Fruit fly (Drosophila melanogaster) whole organism, embryonic: ENCODE measurements around the gene Tango5.

ENCODE experiments used
- BEAF-32 ChIP-seq: fragments of 200-800 bp; sonication (Bioruptor generic); optimal IDR thresholded peaks from 3 replicates; lab custom pipeline; 2017; ENCODE audit warnings: missing biosample characterization, missing genetic modification characterization, mild to moderate bottlenecking, moderate library complexity, missing genetic modification reagents
- CG10209 ChIP-seq: fragments of 200-800 bp; sonication (Bioruptor generic); optimal IDR thresholded peaks from 3 replicates; lab custom pipeline; 2017; ENCODE audit warnings: missing biosample characterization, mild to moderate bottlenecking, missing genetic modification characterization, missing genetic modification reagents
- CG11093 ChIP-seq: fragments of 200-800 bp; sonication (Bioruptor generic); IDR thresholded peaks from 3 replicates; pipeline ENCODE4 v1.3.6; 2022; ENCODE audit warnings: missing biosample characterization, missing genetic modification characterization
- CG11504 ChIP-seq: fragments of 200-800 bp; sonication (Bioruptor generic); optimal IDR thresholded peaks from 3 replicates; lab custom pipeline; 2019; ENCODE audit warnings: missing biosample characterization, mild to moderate bottlenecking, missing genetic modification characterization, moderate library complexity
- CG12104 ChIP-seq: fragments of 200-800 bp; sonication (Bioruptor generic); optimal IDR thresholded peaks from 3 replicates; lab custom pipeline; 2016; ENCODE audit warnings: missing biosample characterization, missing genetic modification characterization
- CG15696 ChIP-seq: fragments of 200-800 bp; sonication (Bioruptor generic); optimal IDR thresholded peaks from 2 replicates; lab custom pipeline; 2019; ENCODE audit warnings: missing biosample characterization, mild to moderate bottlenecking, missing genetic modification characterization, moderate library complexity
- CG18011 ChIP-seq: fragments of 200-800 bp; sonication (Bioruptor generic); optimal IDR thresholded peaks from 2 replicates; lab custom pipeline; 2017; ENCODE audit warnings: missing biosample characterization, missing genetic modification characterization, mild to moderate bottlenecking, moderate library complexity, missing genotype
- CG3065 ChIP-seq: fragments of 200-800 bp; sonication (Bioruptor generic); optimal IDR thresholded peaks from 2 replicates; lab custom pipeline; 2016; ENCODE audit warnings: missing biosample characterization, missing genetic modification characterization
- CG6689 ChIP-seq: fragments of 200-800 bp; sonication (Bioruptor generic); IDR thresholded peaks from 2 replicates; pipeline ENCODE4 v1.3.6; 2022; ENCODE audit warnings: missing biosample characterization, missing genetic modification characterization
- Camta ChIP-seq: fragments of 200-800 bp; sonication (Bioruptor generic); optimal IDR thresholded peaks from 2 replicates; lab custom pipeline; 2016; ENCODE audit warnings: missing biosample characterization, missing genetic modification characterization
- CkIIα-i1 ChIP-seq: fragments of 200-800 bp; sonication (Bioruptor generic); IDR thresholded peaks from 2 replicates; pipeline ENCODE4 v1.3.6; 2022; ENCODE audit warnings: missing biosample characterization, missing genetic modification characterization
- Dp ChIP-seq: fragments of 200-800 bp; sonication (Bioruptor generic); optimal IDR thresholded peaks from 2 replicates; lab custom pipeline; 2018; ENCODE audit warnings: missing biosample characterization, mild to moderate bottlenecking, missing genetic modification characterization, moderate library complexity
- ERR ChIP-seq: fragments of 200-800 bp; sonication (Bioruptor generic); optimal IDR thresholded peaks from 2 replicates; lab custom pipeline; 2016; ENCODE audit warnings: missing biosample characterization, missing genetic modification characterization
- HLH3B ChIP-seq: fragments of 200-800 bp; sonication (Bioruptor generic); IDR thresholded peaks from 2 replicates; pipeline ENCODE4 v1.3.6; 2022; ENCODE audit warnings: missing biosample characterization, missing genetic modification characterization
- HmgZ ChIP-seq: fragments of 200-800 bp; sonication (Bioruptor generic); optimal IDR thresholded peaks from 2 replicates; lab custom pipeline; 2018; ENCODE audit warnings: missing biosample characterization, mild to moderate bottlenecking, missing genetic modification characterization
- Hr39 ChIP-seq: fragments of >200 bp; optimal IDR thresholded peaks from 2 replicates; lab custom pipeline; 2017
- MTF-1 ChIP-seq: fragments of 200-800 bp; sonication (Bioruptor generic); optimal IDR thresholded peaks from 2 replicates; lab custom pipeline; 2018; ENCODE audit warnings: missing biosample characterization, mild to moderate bottlenecking, missing genetic modification characterization, borderline replicate concordance
- Meics ChIP-seq: fragments of 200-800 bp; sonication (Bioruptor generic); optimal IDR thresholded peaks from 2 replicates; lab custom pipeline; 2017; ENCODE audit warnings: missing biosample characterization, mild to moderate bottlenecking, missing genetic modification characterization
- NC2β ChIP-seq: fragments of 200-800 bp; sonication (Bioruptor generic); optimal IDR thresholded peaks from 2 replicates; lab custom pipeline; 2016; ENCODE audit warnings: missing biosample characterization, missing genetic modification characterization
- NfI ChIP-seq: fragments of 200-800 bp; sonication (Bioruptor generic); optimal IDR thresholded peaks from 3 replicates; lab custom pipeline; 2018; ENCODE audit warnings: missing biosample characterization, mild to moderate bottlenecking, missing genetic modification characterization, moderate library complexity
- Ptx1 ChIP-seq: fragments of 200-800 bp; sonication (Bioruptor generic); IDR thresholded peaks from 2 replicates; pipeline ENCODE4 v1.3.6; 2022; ENCODE audit warnings: missing biosample characterization, missing genetic modification characterization
- Side ChIP-seq: fragments of 200-800 bp; sonication (Bioruptor generic); optimal IDR thresholded peaks from 2 replicates; lab custom pipeline; 2016; ENCODE audit warnings: missing biosample characterization, missing genetic modification characterization
- Sry-β ChIP-seq: fragments of 200-800 bp; sonication (Bioruptor generic); optimal IDR thresholded peaks from 2 replicates; lab custom pipeline; 2018; ENCODE audit warnings: missing biosample characterization, mild to moderate bottlenecking, missing genetic modification characterization, moderate library complexity
- Trl ChIP-seq, 3 experiments: fragments of >200 bp in 2 of 3; fragments of 200-800 bp in 1 of 3; sonication (Bioruptor generic) in 1 of 3; optimal IDR thresholded peaks; 2 replicates in 1 of 3; 3 replicates in 2 of 3; lab custom pipeline; 2016 to 2017; ENCODE audit warnings: missing biosample characterization in 1 of 3, missing genetic modification characterization in 1 of 3
- abd-A ChIP-seq: fragments of 200-800 bp; sonication (Bioruptor generic); optimal IDR thresholded peaks from 3 replicates; lab custom pipeline; 2019; ENCODE audit warnings: missing biosample characterization, mild to moderate bottlenecking, missing genetic modification characterization, moderate library complexity
- az2 ChIP-seq: fragments of 200-800 bp; sonication (Bioruptor generic); optimal IDR thresholded peaks from 3 replicates; lab custom pipeline; 2016; ENCODE audit warnings: missing biosample characterization, missing genetic modification characterization
- bbx ChIP-seq: fragments of 200-800 bp; sonication (Bioruptor generic); IDR thresholded peaks from 2 replicates; pipeline ENCODE4 v1.3.6; 2022; ENCODE audit warnings: missing biosample characterization, missing genetic modification characterization; ENCODE audit not compliant: partially characterized antibody
- br ChIP-seq: fragments of >200 bp; optimal IDR thresholded peaks from 2 replicates; lab custom pipeline; 2017
- bsh ChIP-seq, 2 experiments: fragments of 200-800 bp; sonication (Bioruptor generic); optimal IDR thresholded peaks; 2 replicates each; lab custom pipeline; 2017 to 2018; ENCODE audit warnings: mild to moderate bottlenecking in 2 of 2, missing biosample characterization in 2 of 2, missing genetic modification characterization in 2 of 2, moderate library complexity in 1 of 2
- cad ChIP-seq: fragments of >200 bp; optimal IDR thresholded peaks from 2 replicates; lab custom pipeline; 2017; ENCODE audit warnings: missing biosample characterization, missing genetic modification characterization
- croc ChIP-seq: fragments of 200-800 bp; sonication (Bioruptor generic); conservative IDR thresholded peaks from 3 replicates; pipeline ENCODE4 v1.3.6; 2022; ENCODE audit warnings: missing biosample characterization, missing genetic modification characterization
- crol ChIP-seq: fragments of 200-800 bp; sonication (Bioruptor generic); IDR thresholded peaks from 2 replicates; pipeline ENCODE4 v1.3.6; 2022; ENCODE audit warnings: missing biosample characterization, missing genetic modification characterization
- fd3F ChIP-seq: fragments of 200-800 bp; sonication (Bioruptor generic); optimal IDR thresholded peaks from 2 replicates; lab custom pipeline; 2018; ENCODE audit warnings: missing biosample characterization, mild to moderate bottlenecking, missing genetic modification characterization, moderate library complexity
- gem ChIP-seq: fragments of 200-800 bp; sonication (Bioruptor generic); optimal IDR thresholded peaks from 2 replicates; lab custom pipeline; 2019; ENCODE audit warnings: missing biosample characterization, mild to moderate bottlenecking, missing genetic modification characterization, moderate library complexity
- gfzf ChIP-seq: fragments of 200-800 bp; sonication (Bioruptor generic); optimal IDR thresholded peaks from 2 replicates; lab custom pipeline; 2016; ENCODE audit warnings: missing biosample characterization, mild to moderate bottlenecking, missing genetic modification characterization, moderate library complexity
- hb ChIP-seq: fragments of 200-800 bp; sonication (Bioruptor generic); IDR thresholded peaks from 3 replicates; pipeline ENCODE4 v1.3.6; 2022; ENCODE audit warnings: missing biosample characterization, missing genetic modification characterization; ENCODE audit not compliant: partially characterized antibody
- kni ChIP-seq: fragments of 200-800 bp; sonication (Bioruptor generic); optimal IDR thresholded peaks from 3 replicates; lab custom pipeline; 2017; ENCODE audit warnings: mild to moderate bottlenecking, missing biosample characterization, missing genetic modification reagents, missing genetic modification characterization
- lbe ChIP-seq: fragments of 200-800 bp; sonication (Bioruptor generic); optimal IDR thresholded peaks from 2 replicates; lab custom pipeline; 2016; ENCODE audit warnings: missing biosample characterization, mild to moderate bottlenecking, missing genetic modification characterization
- nerfin-1 ChIP-seq: fragments of 200-800 bp; sonication (Bioruptor generic); optimal IDR thresholded peaks from 3 replicates; lab custom pipeline; 2019; ENCODE audit warnings: missing biosample characterization, mild to moderate bottlenecking, missing genetic modification characterization, moderate library complexity
- nom ChIP-seq: fragments of 200-800 bp; sonication (Bioruptor generic); optimal IDR thresholded peaks from 2 replicates; lab custom pipeline; 2017; ENCODE audit warnings: missing biosample characterization, missing genetic modification characterization, mild to moderate bottlenecking, moderate library complexity, missing genetic modification reagents
- pnt ChIP-seq: fragments of 200-800 bp; sonication (Bioruptor generic); optimal IDR thresholded peaks from 3 replicates; lab custom pipeline; 2016; ENCODE audit warnings: missing biosample characterization, missing genetic modification characterization
- sim ChIP-seq: fragments of 200-800 bp; sonication (Bioruptor generic); IDR thresholded peaks from 2 replicates; pipeline ENCODE4 v1.3.6; 2022; ENCODE audit warnings: missing biosample characterization, missing genetic modification characterization
- slp2 ChIP-seq: fragments of 200-800 bp; sonication (Bioruptor generic); optimal IDR thresholded peaks from 2 replicates; lab custom pipeline; 2016; ENCODE audit warnings: missing biosample characterization, missing genetic modification characterization
- ssp ChIP-seq: fragments of 200-800 bp; sonication (Bioruptor generic); IDR thresholded peaks from 2 replicates; pipeline ENCODE4 v1.3.6; 2022; ENCODE audit warnings: missing biosample characterization, missing genetic modification characterization
- stwl ChIP-seq: fragments of 200-800 bp; sonication (Bioruptor generic); optimal IDR thresholded peaks from 3 replicates; lab custom pipeline; 2018; ENCODE audit warnings: missing biosample characterization, mild to moderate bottlenecking, missing genetic modification characterization, moderate library complexity
- wek ChIP-seq: fragments of 200-800 bp; sonication (Bioruptor generic); optimal IDR thresholded peaks from 3 replicates; lab custom pipeline; 2018; ENCODE audit warnings: missing biosample characterization, mild to moderate bottlenecking, missing genetic modification characterization, moderate library complexity
- wor ChIP-seq: fragments of 200-800 bp; sonication (Bioruptor generic); IDR thresholded peaks from 2 replicates; pipeline ENCODE4 v1.3.6; 2022; ENCODE audit warnings: missing biosample characterization, missing genetic modification characterization
- yki ChIP-seq: fragments of >200 bp; optimal IDR thresholded peaks from 3 replicates; lab custom pipeline; 2018
- zen ChIP-seq: fragments of 200-800 bp; sonication (Bioruptor generic); optimal IDR thresholded peaks from 3 replicates; lab custom pipeline; 2018; ENCODE audit warnings: missing biosample characterization, mild to moderate bottlenecking, missing genetic modification characterization, moderate library complexity

The Tango5 gene

dm6 chrX:10731357-10731756, 32.9 kb downstream of the Tango5 start (continued):
- TF ChIP-seq Trl (optimal IDR thresholded peaks at IDR 0.05; lab: Kevin White, UChicago): peak in 1 of 2 experiments; percentile 23
- no peak for TF ChIP-seq Trl (GFP tag; optimal IDR thresholded peaks at IDR 0.05; lab: Kevin White, UChicago)
- no peak for TF ChIP-seq az2 (GFP tag; lab: Kevin White, UChicago)
- no peak for TF ChIP-seq Side (GFP tag; lab: Kevin White, UChicago)
- TF ChIP-seq cad (GFP tag; lab: Kevin White, UChicago): peak; percentile 9
- peak; percentile 77 for TF ChIP-seq kni
- TF ChIP-seq abd-A (tag; lab: Kevin White, UChicago): peak; percentile 95
- peak; percentile 37 for TF ChIP-seq wek
- no peak for TF ChIP-seq HLH3B (GFP tag; lab: Robert Waterston, UW)
- no peak for TF ChIP-seq Dp
- no peak for TF ChIP-seq zen (tag; lab: Kevin White, UChicago)
- no peak for TF ChIP-seq nom
- no peak for TF ChIP-seq CG3065
- no peak for TF ChIP-seq ERR (GFP tag; lab: Kevin White, UChicago)
- TF ChIP-seq nerfin-1 (tag; lab: Kevin White, UChicago): peak; percentile 87
- no peak for TF ChIP-seq Sry-β
- TF ChIP-seq, all 482 proteins: peak for 16

- TF ChIP-seq wor (GFP tag; lab: Robert Waterston, UW) (no peak), Meics (GFP tag; lab: Kevin White, UChicago) (no peak), CG10209 (no peak), gfzf (GFP tag; lab: Kevin White, UChicago) (no peak), CG11504 (tag; lab: Kevin White, UChicago) (peak; percentile 97), ssp (GFP tag; lab: Robert Waterston, UW) (no peak), CG18011 (GFP tag; lab: Kevin White, UChicago) (no peak), NfI (no peak), CG15696 (tag; lab: Kevin White, UChicago) (no peak), Ptx1 (GFP tag; lab: Robert Waterston, UW) (no peak), CkIIα-i1 (GFP tag; lab: Robert Waterston, UW) (no peak), croc (GFP tag; lab: Robert Waterston, UW) (no peak), pnt (GFP tag; lab: Kevin White, UChicago) (no peak), yki (lab: Kevin White, UChicago) (no peak), crol (GFP tag; lab: Robert Waterston, UW) (peak; percentile 81), br (lab: Kevin White, UChicago) (no peak), CG11093 (GFP tag; lab: Robert Waterston, UW) (no peak), slp2 (GFP tag; lab: Kevin White, UChicago) (no peak), HmgZ (tag; lab: Kevin White, UChicago) (no peak), lbe (GFP tag; lab: Kevin White, UChicago) (no peak), MTF-1 (GFP tag; lab: Kevin White, UChicago) (no peak), stwl (tag; lab: Kevin White, UChicago) (no peak), gem (tag; lab: Kevin White, UChicago) (peak; percentile 23), bsh (GFP tag; optimal IDR thresholded peaks at IDR 0.05; lab: Kevin White, UChicago) (no peak), bbx (no peak), Camta (GFP tag; lab: Kevin White, UChicago) (no peak), hb (GFP tag; lab: Robert Waterston, UW) (no peak), NC2β (GFP tag; lab: Kevin White, UChicago) (no peak), sim (GFP tag; lab: Robert Waterston, UW) (no peak), fd3F (no peak), CG12104 (GFP tag; lab: Kevin White, UChicago) (no peak), CG6689 (GFP tag; lab: Robert Waterston, UW) (no peak), Hr39 (lab: Kevin White, UChicago) (no peak), BEAF-32 (GFP tag; lab: Kevin White, UChicago) (no peak)
Measured at dm6 chrX:10729921-10730873, 34.0 kb downstream of the Tango5 start.
